Worm (Caenorhabditis elegans) whole organism, L3 larva: Measurements from ENCODE around the gene sru-44.

Experiments used
- R02D3.7 ChIP-seq: fragments of 150-350 bp; optimal IDR thresholded peaks from 2 replicates; lab custom pipeline; 2014; ENCODE audit warnings: missing biosample characterization, missing genetic modification characterization
- ZK546.5 ChIP-seq: sonication (generic microtip); optimal IDR thresholded peaks from 2 replicates; lab custom pipeline; 2017; ENCODE audit warnings: missing biosample characterization, missing genetic modification characterization
- ceh-28 ChIP-seq: fragments of 150-350 bp; optimal IDR thresholded peaks from 2 replicates; lab custom pipeline; 2014; ENCODE audit warnings: missing biosample characterization, missing genetic modification reagents, missing genetic modification characterization
- ceh-82 ChIP-seq: fragments of 150-350 bp; optimal IDR thresholded peaks from 2 replicates; lab custom pipeline; 2014; ENCODE audit warnings: missing biosample characterization, missing genetic modification characterization
- egl-5 ChIP-seq: fragments of 150-350 bp; optimal IDR thresholded peaks from 2 replicates; lab custom pipeline; 2017; ENCODE audit warnings: missing biosample characterization, missing genetic modification reagents, missing genetic modification characterization, inconsistent platforms
- fkh-2 ChIP-seq: fragments of 150-350 bp; optimal IDR thresholded peaks from 2 replicates; lab custom pipeline; 2014; ENCODE audit warnings: missing biosample characterization, missing genetic modification reagents, missing genetic modification characterization
- fos-1 ChIP-seq: fragments of 150-350 bp; optimal IDR thresholded peaks from 2 replicates; lab custom pipeline; 2014; ENCODE audit warnings: missing biosample characterization, missing genetic modification characterization
- hmg-11 ChIP-seq: sonication (generic microtip); optimal IDR thresholded peaks from 2 replicates; lab custom pipeline; 2016; ENCODE audit warnings: missing genetic modification characterization, missing compliant biosample characterization
- jun-1 ChIP-seq: fragments of 150-350 bp; optimal IDR thresholded peaks from 2 replicates; lab custom pipeline; 2014; ENCODE audit warnings: missing biosample characterization, missing genetic modification reagents, missing genetic modification characterization
- lsy-12 ChIP-seq: sonication (generic microtip); optimal IDR thresholded peaks from 2 replicates; lab custom pipeline; 2016; ENCODE audit warnings: mild to moderate bottlenecking, missing genetic modification characterization, missing compliant biosample characterization
- nfya-1 ChIP-seq: sonication (generic microtip); optimal IDR thresholded peaks from 2 replicates; lab custom pipeline; 2017; ENCODE audit warnings: missing genetic modification characterization, mild to moderate bottlenecking, missing compliant biosample characterization, antibody characterized with exemption, moderate library complexity; ENCODE audit not compliant: insufficient read depth
- nhr-12 ChIP-seq: fragments of 150-350 bp; optimal IDR thresholded peaks from 2 replicates; lab custom pipeline; 2014; ENCODE audit warnings: missing biosample characterization, missing genetic modification characterization
- nhr-23 ChIP-seq: fragments of 150-350 bp; optimal IDR thresholded peaks from 2 replicates; lab custom pipeline; 2014; ENCODE audit warnings: missing biosample characterization, missing genetic modification reagents, missing genetic modification characterization
- nhr-25 ChIP-seq: sonication (generic microtip); optimal IDR thresholded peaks from 2 replicates; lab custom pipeline; 2017; ENCODE audit warnings: missing biosample characterization, missing genetic modification characterization
- nhr-67 ChIP-seq: fragments of 150-350 bp; optimal IDR thresholded peaks from 2 replicates; lab custom pipeline; 2014; ENCODE audit warnings: missing biosample characterization, missing genetic modification characterization
- pha-4 ChIP-seq: fragments of 150-350 bp; optimal IDR thresholded peaks from 2 replicates; lab custom pipeline; 2014; ENCODE audit warnings: missing biosample characterization, missing genetic modification reagents, missing genetic modification characterization
- pqm-1 ChIP-seq: fragments of 150-350 bp; optimal IDR thresholded peaks from 2 replicates; lab custom pipeline; 2017; ENCODE audit warnings: missing biosample characterization, missing genetic modification characterization, inconsistent platforms
- sea-2 ChIP-seq: fragments of 150-350 bp; sonication (generic microtip); optimal IDR thresholded peaks from 4 replicates; lab custom pipeline; 2014; ENCODE audit warnings: missing biosample characterization, missing genetic modification reagents, missing genetic modification characterization
- tbx-2 ChIP-seq: sonication (generic microtip); optimal IDR thresholded peaks from 2 replicates; lab custom pipeline; 2016; ENCODE audit warnings: mild to moderate bottlenecking, missing genetic modification characterization, missing compliant biosample characterization
- unc-39 ChIP-seq: sonication (generic microtip); optimal IDR thresholded peaks from 4 replicates; lab custom pipeline; 2017; ENCODE audit warnings: missing biosample characterization, missing genetic modification characterization
- zag-1 ChIP-seq: fragments of 150-350 bp; optimal IDR thresholded peaks from 2 replicates; lab custom pipeline; 2014; ENCODE audit warnings: missing biosample characterization, missing genetic modification characterization
- ztf-11 ChIP-seq: fragments of 150-350 bp; optimal IDR thresholded peaks from 2 replicates; lab custom pipeline; 2014; ENCODE audit warnings: missing biosample characterization, missing genetic modification characterization

The sru-44 gene

DNA sequence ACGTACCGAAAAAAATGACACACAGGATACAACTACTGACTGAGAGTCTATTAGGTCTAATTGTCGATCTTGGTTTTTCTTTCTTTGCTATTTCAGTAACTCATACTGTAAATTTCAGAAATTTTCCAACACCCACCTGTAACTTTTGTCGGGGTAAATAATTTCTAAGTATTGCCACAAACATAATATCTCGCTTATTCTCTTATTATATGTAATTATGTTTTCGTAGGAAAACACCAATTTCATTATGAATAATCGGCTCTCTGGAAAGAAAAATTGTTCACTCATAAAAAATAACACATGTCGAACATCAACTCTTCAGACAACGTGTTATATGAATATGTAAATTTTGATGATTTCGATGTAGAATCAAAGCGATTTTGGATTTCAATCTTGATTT, 47.0 kb downstream of the sru-44 start, which contains the start of gene srw-48:
srw-48 (plus strand) TSS at position 301 of the 400 bp plus-strand sequence.
- TF ChIP-seq hmg-11 (tag; lab: Kevin White, UChicago) (no peak), pha-4 (tag; lab: Kevin White, UChicago) (no peak), nhr-25 (tag; lab: Kevin White, UChicago) (no peak), lsy-12 (tag; lab: Kevin White, UChicago) (no peak), nhr-67 (no peak), fkh-2 (no peak), ceh-82 (tag; lab: Kevin White, UChicago) (no peak), fos-1 (tag; lab: Kevin White, UChicago) (no peak), egl-5 (no peak)

DNA sequence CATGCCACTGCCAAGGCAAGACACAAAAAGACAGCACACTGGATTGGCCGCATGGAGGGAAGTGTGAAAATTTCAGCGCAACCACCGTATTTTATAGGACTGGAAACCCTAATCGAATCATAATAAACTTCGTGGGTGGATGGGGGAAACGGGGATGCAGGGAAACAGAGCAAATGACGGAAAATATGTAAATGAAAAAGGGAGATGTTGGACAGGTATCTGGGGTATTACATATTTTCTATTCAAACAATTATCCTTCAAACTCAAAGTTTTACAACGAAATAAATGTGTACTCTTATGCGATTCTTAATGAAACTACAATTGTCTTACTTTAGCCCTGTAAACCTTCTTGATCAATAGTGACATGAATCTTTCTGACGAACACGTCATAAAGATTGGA, 48.0 kb downstream of the sru-44 start, which contains the start of gene F26D2.16:
F26D2.16 (minus strand) TSS at position 101 of the 400 bp plus-strand sequence.
- TF ChIP-seq fos-1 (tag; lab: Kevin White, UChicago) (no peak), nfya-1 (no peak), nhr-23 (tag; lab: Kevin White, UChicago) (no peak), jun-1 (no peak), sea-2 (no peak), ztf-11 (tag; lab: Kevin White, UChicago) (no peak), R02D3.7 (tag; lab: Kevin White, UChicago) (no peak), pqm-1 (tag; lab: Kevin White, UChicago) (no peak), ceh-28 (no peak), ZK546.5 (tag; lab: Kevin White, UChicago) (no peak), nhr-67 (no peak), tbx-2 (tag; lab: Kevin White, UChicago) (no peak), unc-39 (tag; lab: Kevin White, UChicago) (no peak), zag-1 (tag; lab: Kevin White, UChicago) (no peak)
- TF ChIP-seq, all 47 proteins: peak for 0

DNA sequence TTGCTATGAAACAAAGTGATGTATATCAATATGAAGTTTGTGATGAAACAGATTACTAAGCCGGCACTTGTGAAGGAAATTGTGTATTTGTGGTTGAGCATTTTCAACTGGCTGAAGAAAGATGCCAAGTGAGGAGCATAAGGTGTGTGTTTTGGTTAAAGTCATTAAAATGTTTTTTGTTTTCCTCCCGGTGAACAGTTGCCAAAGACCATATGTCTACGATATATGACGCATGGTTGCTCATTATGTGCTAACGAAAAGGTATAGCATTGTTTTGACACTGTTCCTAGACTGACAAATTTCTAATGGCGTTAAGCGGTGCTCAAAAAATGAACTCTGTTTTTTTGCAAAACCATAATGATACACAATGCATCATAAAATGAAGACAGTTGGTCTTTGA, 50.7 kb downstream of the sru-44 start, which contains the start of gene str-55:
str-55 (minus strand) TSS at position 101 of the 400 bp plus-strand sequence.
- TF ChIP-seq ceh-82 (tag; lab: Kevin White, UChicago) (no peak), jun-1 (no peak), nhr-23 (tag; lab: Kevin White, UChicago) (no peak), nhr-12 (no peak), ZK546.5 (tag; lab: Kevin White, UChicago) (no peak), pqm-1 (tag; lab: Kevin White, UChicago) (no peak), ztf-11 (tag; lab: Kevin White, UChicago) (no peak)
